Worm (Caenorhabditis elegans): ENCODE results near the gene eif-3.G.
A peak's percentile ranks its signal among the peaks of the same experiment; 100 is the strongest.

- TF ChIP-seq unc-62 (GFP tag; optimal IDR thresholded peaks at IDR 0.05): no peak
- no peak for TF ChIP-seq nhr-28 (tag; optimal IDR thresholded peaks at IDR 0.05)
- peak; percentile 47 for TF ChIP-seq nhr-237 (tag; optimal IDR thresholded peaks at IDR 0.05)
- no peak for TF ChIP-seq ztf-11 (tag; optimal IDR thresholded peaks at IDR 0.05)
- TF ChIP-seq ces-1 (GFP tag; optimal IDR thresholded peaks at IDR 0.05): peak; percentile 4
- no peak for TF ChIP-seq pha-4 (tag; optimal IDR thresholded peaks at IDR 0.05)
- peak; percentile 73 for TF ChIP-seq mep-1 (tag; optimal IDR thresholded peaks at IDR 0.05)
- TF ChIP-seq nhr-12 (tag; optimal IDR thresholded peaks at IDR 0.05): no peak
- no peak for TF ChIP-seq elt-1 (tag; optimal IDR thresholded peaks at IDR 0.05; ENCODE audit: borderline replicate concordance, insufficient read depth)
- no peak for TF ChIP-seq mab-5 (tag; optimal IDR thresholded peaks at IDR 0.05)
Observed at ce11 chrII:8442176-8442575, 391 bp upstream of the eif-3.G start.

All from whole organism, mixed stage, embryonic.